Fruit fly (Drosophila melanogaster) whole organism, embryonic: Measurements from ENCODE around the gene Xe7.

Source experiments
- CG10959 ChIP-seq: fragments of 200-800 bp; sonication (Bioruptor generic); IDR thresholded peaks from 2 replicates; pipeline ENCODE4 v1.3.6; 2022; ENCODE audit warnings: missing biosample characterization, missing genetic modification characterization
- CG11456 ChIP-seq: fragments of 200-800 bp; sonication (Bioruptor generic); IDR thresholded peaks from 3 replicates; pipeline ENCODE4 v1.3.6; 2022; ENCODE audit warnings: missing biosample characterization, missing genetic modification characterization
- CG11696 ChIP-seq: fragments of 200-800 bp; sonication (Bioruptor generic); IDR thresholded peaks from 2 replicates; pipeline ENCODE4 v1.3.6; 2022; ENCODE audit warnings: missing biosample characterization, missing genetic modification characterization
- CG12236 ChIP-seq: fragments of 200-800 bp; sonication (Bioruptor generic); optimal IDR thresholded peaks from 2 replicates; lab custom pipeline; 2016; ENCODE audit warnings: missing biosample characterization, missing genetic modification characterization
- CG1647 ChIP-seq: fragments of 200-800 bp; sonication (Bioruptor generic); optimal IDR thresholded peaks from 3 replicates; lab custom pipeline; 2016; ENCODE audit warnings: missing biosample characterization, missing genetic modification characterization
- CG17912 ChIP-seq: fragments of 200-800 bp; sonication (Bioruptor generic); optimal IDR thresholded peaks from 2 replicates; lab custom pipeline; 2018; ENCODE audit warnings: missing biosample characterization, mild to moderate bottlenecking, missing genetic modification characterization
- CG18011 ChIP-seq: fragments of 200-800 bp; sonication (Bioruptor generic); optimal IDR thresholded peaks from 2 replicates; lab custom pipeline; 2017; ENCODE audit warnings: missing biosample characterization, missing genetic modification characterization, mild to moderate bottlenecking, moderate library complexity, missing genotype
- CG32767 ChIP-seq: fragments of 200-800 bp; sonication (Bioruptor generic); IDR thresholded peaks from 2 replicates; pipeline ENCODE4 v1.3.6; 2022; ENCODE audit warnings: missing biosample characterization, missing genetic modification characterization
- CG3281 ChIP-seq: fragments of 200-800 bp; sonication (Bioruptor generic); optimal IDR thresholded peaks from 3 replicates; lab custom pipeline; 2017; ENCODE audit warnings: missing biosample characterization, mild to moderate bottlenecking, missing genetic modification characterization
- CG3847 ChIP-seq: fragments of 200-800 bp; sonication (Bioruptor generic); IDR thresholded peaks from 2 replicates; pipeline ENCODE4 v1.3.6; 2022; ENCODE audit warnings: missing biosample characterization, missing genetic modification characterization
- CG5245 ChIP-seq: fragments of 200-800 bp; sonication (Bioruptor generic); optimal IDR thresholded peaks from 3 replicates; lab custom pipeline; 2016; ENCODE audit warnings: missing biosample characterization, missing genetic modification characterization
- CG5953 ChIP-seq: fragments of 200-800 bp; sonication (Bioruptor generic); IDR thresholded peaks from 2 replicates; pipeline ENCODE4 v1.3.6; 2022; ENCODE audit warnings: missing biosample characterization, missing genetic modification characterization
- CG8765 ChIP-seq: fragments of 200-800 bp; sonication (Bioruptor generic); IDR thresholded peaks from 2 replicates; pipeline ENCODE4 v1.3.6; 2022; ENCODE audit warnings: missing biosample characterization, missing genetic modification characterization
- Chrac-16 ChIP-seq: fragments of 200-800 bp; sonication (Bioruptor generic); optimal IDR thresholded peaks from 3 replicates; lab custom pipeline; 2016; ENCODE audit warnings: missing biosample characterization, missing genetic modification characterization
- D ChIP-seq, 2 experiments: fragments of 200-800 bp in 1 of 2; fragments of >200 bp in 1 of 2; sonication (Bioruptor generic) in 1 of 2; optimal IDR thresholded peaks; 2 replicates in 1 of 2; 3 replicates in 1 of 2; lab custom pipeline; 2017; ENCODE audit warnings: mild to moderate bottlenecking in 1 of 2, missing biosample characterization in 1 of 2, missing genetic modification characterization in 1 of 2, missing genetic modification reagents in 1 of 2
- Deaf1 ChIP-seq: fragments of 200-800 bp; optimal IDR thresholded peaks from 3 replicates; lab custom pipeline; 2019; ENCODE audit warnings: missing biosample characterization, mild to moderate bottlenecking, missing genetic modification characterization, moderate library complexity
- Dip2 ChIP-seq: fragments of 200-800 bp; sonication (Bioruptor generic); IDR thresholded peaks from 2 replicates; pipeline ENCODE4 v1.3.6; 2022; ENCODE audit warnings: missing biosample characterization, missing genetic modification characterization
- Gug ChIP-seq: fragments of 200-800 bp; sonication (Bioruptor generic); IDR thresholded peaks from 4 replicates; pipeline ENCODE4 v1.3.6; 2022; ENCODE audit warnings: missing biosample characterization, missing genetic modification characterization
- Hr51 ChIP-seq, 2 experiments: fragments of 200-800 bp; sonication (Bioruptor generic); optimal IDR thresholded peaks; 2 replicates in 1 of 2; 3 replicates in 1 of 2; lab custom pipeline; 2016 to 2018; ENCODE audit warnings: missing biosample characterization in 2 of 2, missing genetic modification characterization in 2 of 2, mild to moderate bottlenecking in 1 of 2, moderate library complexity in 1 of 2
- Kr ChIP-seq: fragments of 200-800 bp; sonication (Bioruptor generic); optimal IDR thresholded peaks from 2 replicates; lab custom pipeline; 2017; ENCODE audit warnings: missing biosample characterization, mild to moderate bottlenecking, missing genetic modification characterization
- Nf-YA ChIP-seq: fragments of 200-800 bp; sonication (Bioruptor generic); IDR thresholded peaks from 2 replicates; pipeline ENCODE4 v1.3.6; 2022; ENCODE audit warnings: missing biosample characterization, missing genetic modification characterization
- Rfx ChIP-seq: fragments of 200-800 bp; sonication (Bioruptor generic); IDR thresholded peaks from 2 replicates; pipeline ENCODE4 v1.3.6; 2022; ENCODE audit warnings: missing biosample characterization, missing genetic modification characterization
- Sry-β ChIP-seq: fragments of 200-800 bp; sonication (Bioruptor generic); optimal IDR thresholded peaks from 2 replicates; lab custom pipeline; 2018; ENCODE audit warnings: missing biosample characterization, mild to moderate bottlenecking, missing genetic modification characterization, moderate library complexity
- Trl ChIP-seq, 3 experiments: fragments of >200 bp in 2 of 3; fragments of 200-800 bp in 1 of 3; sonication (Bioruptor generic) in 1 of 3; optimal IDR thresholded peaks; 2 replicates in 1 of 3; 3 replicates in 2 of 3; lab custom pipeline; 2016 to 2017; ENCODE audit warnings: missing biosample characterization in 1 of 3, missing genetic modification characterization in 1 of 3
- Vsx1 ChIP-seq: fragments of 200-800 bp; sonication (Bioruptor generic); optimal IDR thresholded peaks from 2 replicates; lab custom pipeline; 2017; ENCODE audit warnings: missing biosample characterization, mild to moderate bottlenecking, missing genetic modification characterization, missing genetic modification reagents
- Xbp1 ChIP-seq: fragments of 200-800 bp; sonication (Bioruptor generic); optimal IDR thresholded peaks from 3 replicates; lab custom pipeline; 2016; ENCODE audit warnings: missing biosample characterization, mild to moderate bottlenecking, missing genetic modification characterization
- Xrp1 ChIP-seq: fragments of 200-800 bp; sonication (Bioruptor generic); IDR thresholded peaks from 2 replicates; pipeline ENCODE4 v1.3.6; 2022; ENCODE audit warnings: missing biosample characterization, missing genetic modification characterization
- al ChIP-seq: fragments of 200-800 bp; sonication (Bioruptor generic); IDR thresholded peaks from 2 replicates; pipeline ENCODE4 v1.3.6; 2022; ENCODE audit warnings: missing biosample characterization, missing genetic modification characterization
- az2 ChIP-seq: fragments of 200-800 bp; sonication (Bioruptor generic); optimal IDR thresholded peaks from 3 replicates; lab custom pipeline; 2016; ENCODE audit warnings: missing biosample characterization, missing genetic modification characterization
- bab2 ChIP-seq: fragments of 200-800 bp; sonication (Bioruptor generic); optimal IDR thresholded peaks from 2 replicates; lab custom pipeline; 2016; ENCODE audit warnings: missing biosample characterization, missing genetic modification characterization
- cas ChIP-seq: fragments of 200-800 bp; sonication (Bioruptor generic); IDR thresholded peaks from 2 replicates; pipeline ENCODE4 v1.3.6; 2022; ENCODE audit warnings: missing biosample characterization, missing genetic modification characterization
- cato ChIP-seq: fragments of 200-800 bp; sonication (Bioruptor generic); optimal IDR thresholded peaks from 2 replicates; lab custom pipeline; 2016; ENCODE audit warnings: missing biosample characterization, missing genetic modification characterization, borderline replicate concordance
- croc ChIP-seq: fragments of 200-800 bp; sonication (Bioruptor generic); conservative IDR thresholded peaks from 3 replicates; pipeline ENCODE4 v1.3.6; 2022; ENCODE audit warnings: missing biosample characterization, missing genetic modification characterization
- exex ChIP-seq: fragments of 200-800 bp; sonication (Bioruptor generic); optimal IDR thresholded peaks from 4 replicates; lab custom pipeline; 2018; ENCODE audit warnings: missing biosample characterization, mild to moderate bottlenecking, missing genetic modification characterization, moderate library complexity
- fd102C ChIP-seq: fragments of 200-800 bp; sonication (Bioruptor generic); optimal IDR thresholded peaks from 2 replicates; lab custom pipeline; 2018; ENCODE audit warnings: missing biosample characterization, mild to moderate bottlenecking, missing genetic modification characterization, moderate library complexity
- fd64A ChIP-seq: fragments of 200-800 bp; sonication (Bioruptor generic); optimal IDR thresholded peaks from 3 replicates; lab custom pipeline; 2018; ENCODE audit warnings: missing biosample characterization, mild to moderate bottlenecking, missing genetic modification characterization
- fd96Cb ChIP-seq: fragments of 200-800 bp; sonication (Bioruptor generic); optimal IDR thresholded peaks from 2 replicates; lab custom pipeline; 2018; ENCODE audit warnings: missing biosample characterization, mild to moderate bottlenecking, missing genetic modification characterization, moderate library complexity
- ftz-f1 ChIP-seq: fragments of 200-800 bp; sonication (Bioruptor generic); optimal IDR thresholded peaks from 2 replicates; lab custom pipeline; 2016; ENCODE audit warnings: missing biosample characterization, missing genetic modification characterization
- grau ChIP-seq: fragments of 200-800 bp; optimal IDR thresholded peaks from 3 replicates; lab custom pipeline; 2019; ENCODE audit warnings: missing biosample characterization, mild to moderate bottlenecking, missing genetic modification characterization, moderate library complexity
- gsb ChIP-seq: fragments of 200-800 bp; sonication (Bioruptor generic); IDR thresholded peaks from 2 replicates; pipeline ENCODE4 v1.3.6; 2022; ENCODE audit warnings: missing biosample characterization, missing genetic modification characterization
- jigr1 ChIP-seq: fragments of 200-800 bp; sonication (Bioruptor generic); IDR thresholded peaks from 3 replicates; pipeline ENCODE4 v1.3.6; 2022; ENCODE audit warnings: missing biosample characterization, missing genetic modification characterization
- jing ChIP-seq: fragments of 200-800 bp; sonication (Bioruptor generic); optimal IDR thresholded peaks from 2 replicates; lab custom pipeline; 2018; ENCODE audit warnings: missing biosample characterization, mild to moderate bottlenecking, missing genetic modification characterization
- pfk ChIP-seq: fragments of 200-800 bp; sonication (Bioruptor generic); optimal IDR thresholded peaks from 2 replicates; lab custom pipeline; 2018; ENCODE audit warnings: missing biosample characterization, mild to moderate bottlenecking, missing genetic modification characterization, moderate library complexity
- ranshi ChIP-seq: fragments of 200-800 bp; sonication (Bioruptor generic); IDR thresholded peaks from 2 replicates; pipeline ENCODE4 v1.3.6; 2022; ENCODE audit warnings: missing biosample characterization, missing genetic modification characterization
- row ChIP-seq: fragments of 200-800 bp; sonication (Bioruptor generic); IDR thresholded peaks from 3 replicates; pipeline ENCODE4 v1.3.6; 2022; ENCODE audit warnings: missing biosample characterization, missing genetic modification characterization
- sob ChIP-seq: fragments of 200-800 bp; sonication (Bioruptor generic); IDR thresholded peaks from 2 replicates; pipeline ENCODE4 v1.3.6; 2022; ENCODE audit warnings: missing biosample characterization, missing genetic modification characterization
- sr ChIP-seq: fragments of 200-800 bp; sonication (Bioruptor generic); IDR thresholded peaks from 3 replicates; pipeline ENCODE4 v1.3.6; 2022; ENCODE audit warnings: missing biosample characterization, missing genetic modification characterization
- tna ChIP-seq: fragments of 200-800 bp; sonication (Bioruptor generic); IDR thresholded peaks from 2 replicates; pipeline ENCODE4 v1.3.6; 2022; ENCODE audit warnings: missing biosample characterization, missing genetic modification characterization; ENCODE audit not compliant: partially characterized antibody

The Xe7 gene

dm6 chr3R:5648569-5649476, 20.3 kb downstream of the Xe7 start, which contains the start of the genes MTA1-like and Sec23 (continued):
- no peak for TF ChIP-seq gsb (GFP tag; lab: Robert Waterston, UW)
- peak; percentile 79; the same call in 2 of the 3 replicates for TF ChIP-seq jigr1 (GFP tag; lab: Robert Waterston, UW)
- TF ChIP-seq pfk (GFP tag; lab: Kevin White, UChicago): no peak
- TF ChIP-seq jing (GFP tag; lab: Kevin White, UChicago): no peak
- TF ChIP-seq Rfx (GFP tag; lab: Robert Waterston, UW): peak; percentile 71
- TF ChIP-seq CG12236 (GFP tag; lab: Kevin White, UChicago): no peak
- no peak for TF ChIP-seq CG11696 (GFP tag; lab: Robert Waterston, UW)
- no peak for TF ChIP-seq CG1647
- peak; percentile 63 for TF ChIP-seq grau
- TF ChIP-seq Vsx1: peak; percentile 37
- no peak for TF ChIP-seq cato (GFP tag; lab: Kevin White, UChicago)
- TF ChIP-seq tna: peak; percentile 80
- TF ChIP-seq CG5953: no peak
- TF ChIP-seq exex: no peak
- peak; percentile 61 for TF ChIP-seq CG3847 (GFP tag; lab: Robert Waterston, UW)
- TF ChIP-seq CG3281: peak; percentile 4
- no peak for TF ChIP-seq CG5245 (GFP tag; lab: Kevin White, UChicago)
- no peak for TF ChIP-seq CG10959 (GFP tag; lab: Robert Waterston, UW)
- TF ChIP-seq CG17912 (GFP tag; lab: Kevin White, UChicago): peak; percentile 8
- peak; percentile 44 for TF ChIP-seq az2 (GFP tag; lab: Kevin White, UChicago)
- TF ChIP-seq CG8765 (GFP tag; lab: Robert Waterston, UW): no peak; the same call in 1 of the 2 replicates
- TF ChIP-seq Kr (GFP tag; lab: Kevin White, UChicago): peak; percentile 21
- TF ChIP-seq CG11456 (GFP tag; lab: Robert Waterston, UW): peak; percentile 45; the same call in 1 of the 3 replicates
- TF ChIP-seq Dip2 (GFP tag; lab: Robert Waterston, UW): no peak
- peak; percentile 18 for TF ChIP-seq fd96Cb (tag; lab: Kevin White, UChicago)
- no peak for TF ChIP-seq ftz-f1 (GFP tag; lab: Kevin White, UChicago)
- TF ChIP-seq Gug (GFP tag; lab: Robert Waterston, UW): peak; percentile 73; the same call in 2 of the 4 replicates
- peak; percentile 43 for TF ChIP-seq Chrac-16
- no peak for TF ChIP-seq D (optimal IDR thresholded peaks at IDR 0.05; lab: Kevin White, UChicago)
- TF ChIP-seq D (GFP tag; optimal IDR thresholded peaks at IDR 0.05; lab: Kevin White, UChicago): peak; percentile 18
- TF ChIP-seq bab2 (GFP tag; lab: Kevin White, UChicago): peak; percentile 41
- no peak for TF ChIP-seq Trl (optimal IDR thresholded peaks at IDR 0.05; lab: Kevin White, UChicago)
- peak; percentile 14 for TF ChIP-seq Trl (GFP tag; optimal IDR thresholded peaks at IDR 0.05; lab: Kevin White, UChicago)
- TF ChIP-seq Sry-β (GFP tag; lab: Kevin White, UChicago): peak; percentile 53
- no peak for TF ChIP-seq fd64A (GFP tag; lab: Kevin White, UChicago)
- TF ChIP-seq croc (GFP tag; lab: Robert Waterston, UW): no peak
- TF ChIP-seq ranshi (GFP tag; lab: Robert Waterston, UW): 0 out of 2 replicates have a peak, but pooled peaks have one; percentile 19
- TF ChIP-seq Deaf1 (tag; lab: Kevin White, UChicago): peak; percentile 19
- peak; percentile 27 for TF ChIP-seq CG18011 (GFP tag; lab: Kevin White, UChicago)
- TF ChIP-seq Xbp1: peak; percentile 76
- 0 out of 2 replicates have a peak, but pooled peaks have one; percentile 33 for TF ChIP-seq sob
- TF ChIP-seq sr (GFP tag; lab: Robert Waterston, UW): no peak
- no peak for TF ChIP-seq cas (GFP tag; lab: Robert Waterston, UW)
- peak; percentile 54 for TF ChIP-seq al
- TF ChIP-seq Nf-YA (GFP tag; lab: Robert Waterston, UW): no peak
- TF ChIP-seq CG32767 (GFP tag; lab: Robert Waterston, UW): no peak; the same call in 1 of the 2 replicates
- TF ChIP-seq fd102C (GFP tag; lab: Kevin White, UChicago): no peak
- no peak for TF ChIP-seq Xrp1 (GFP tag; lab: Robert Waterston, UW)
- TF ChIP-seq row (GFP tag; lab: Robert Waterston, UW): peak; percentile 91
- peak; percentile 28 to 40 for TF ChIP-seq Hr51 (GFP tag; optimal IDR thresholded peaks at IDR 0.05; lab: Kevin White, UChicago)
